Fruit fly (Drosophila melanogaster) whole organism, wandering third instar larva: ENCODE data around the gene MED6.

ENCODE experiments used
- CrebA ChIP-seq: fragments of 200-800 bp; sonication (Bioruptor generic); optimal IDR thresholded peaks from 2 replicates; lab custom pipeline; 2016; ENCODE audit warnings: missing biosample characterization, mild to moderate bottlenecking, missing genetic modification characterization, borderline replicate concordance
- Dfd ChIP-seq: fragments of >200 bp; optimal IDR thresholded peaks from 2 replicates; lab custom pipeline; 2017; ENCODE audit warnings: missing biosample characterization, missing genetic modification characterization
- HLH106 ChIP-seq: fragments of 200-800 bp; optimal IDR thresholded peaks from 3 replicates; lab custom pipeline; 2019; ENCODE audit warnings: missing biosample characterization, mild to moderate bottlenecking, missing genetic modification characterization, moderate library complexity
- Myc ChIP-seq: fragments of >200 bp; optimal IDR thresholded peaks from 2 replicates; lab custom pipeline; 2017
- ey ChIP-seq: fragments of 200-800 bp; sonication (Bioruptor generic); optimal IDR thresholded peaks from 2 replicates; lab custom pipeline; 2016; ENCODE audit warnings: missing biosample characterization, missing genetic modification characterization
- psq ChIP-seq: fragments of 200-800 bp; sonication (Bioruptor generic); optimal IDR thresholded peaks from 3 replicates; lab custom pipeline; 2017; ENCODE audit warnings: missing biosample characterization, mild to moderate bottlenecking, missing genetic modification characterization, moderate library complexity
- tai ChIP-seq: sonication (Bioruptor generic); optimal IDR thresholded peaks from 2 replicates; lab custom pipeline; 2016; ENCODE audit warnings: missing biosample characterization, missing genetic modification characterization
- usp ChIP-seq: fragments of >200 bp; optimal IDR thresholded peaks from 2 replicates; lab custom pipeline; 2017; ENCODE audit warnings: missing biosample characterization, missing genetic modification characterization

- TF ChIP-seq ey (GFP tag; lab: Kevin White, UChicago) (no peak), Myc (lab: Kevin White, UChicago) (no peak), Dfd (GFP tag; lab: Kevin White, UChicago) (no peak), psq (GFP tag; lab: Kevin White, UChicago) (no peak), HLH106 (tag; lab: Kevin White, UChicago) (no peak), CrebA (GFP tag; lab: Kevin White, UChicago) (no peak), tai (GFP tag; lab: Kevin White, UChicago) (no peak), usp (GFP tag; lab: Kevin White, UChicago) (no peak)
These were observed at the start of gene MED6 for dm6 chr3R:9768884-9769283.
